Fruit fly (Drosophila melanogaster) whole organism, adult: ENCODE results near the gene CG17404.

ENCODE experiments used
- CG11617 ChIP-seq: fragments of 200-800 bp; sonication (Bioruptor generic); optimal IDR thresholded peaks from 2 replicates; lab custom pipeline; 2017; ENCODE audit warnings: mild to moderate bottlenecking, missing biosample characterization, missing genetic modification reagents, missing genetic modification characterization
- CG12768 ChIP-seq: fragments of 200-800 bp; sonication (Bioruptor generic); optimal IDR thresholded peaks from 2 replicates; lab custom pipeline; 2017; ENCODE audit warnings: missing biosample characterization, missing genetic modification characterization, mild to moderate bottlenecking, moderate library complexity, missing genetic modification reagents
- CG14711 ChIP-seq: fragments of 200-800 bp; sonication (Bioruptor generic); optimal IDR thresholded peaks from 2 replicates; lab custom pipeline; 2018; ENCODE audit warnings: missing biosample characterization, mild to moderate bottlenecking, missing genetic modification characterization, moderate library complexity
- CG1620 ChIP-seq: fragments of 200-800 bp; sonication (Bioruptor generic); optimal IDR thresholded peaks from 2 replicates; lab custom pipeline; 2016; ENCODE audit warnings: missing biosample characterization, missing genetic modification characterization
- CG7045 ChIP-seq: fragments of 200-800 bp; sonication (Bioruptor generic); optimal IDR thresholded peaks from 2 replicates; lab custom pipeline; 2017; ENCODE audit warnings: missing biosample characterization, mild to moderate bottlenecking, missing genetic modification characterization
- Mnt ChIP-seq: fragments of 200-800 bp; sonication (Bioruptor generic); optimal IDR thresholded peaks from 2 replicates; lab custom pipeline; 2016; ENCODE audit warnings: missing biosample characterization, mild to moderate bottlenecking, missing genetic modification characterization
- cic ChIP-seq: fragments of 200-800 bp; sonication (Bioruptor generic); optimal IDR thresholded peaks from 2 replicates; lab custom pipeline; 2017; ENCODE audit warnings: missing biosample characterization, mild to moderate bottlenecking, missing genetic modification characterization, moderate library complexity
- kay ChIP-seq: fragments of 200-800 bp; sonication (Bioruptor generic); peaks from one replicate; lab custom pipeline; 2016; ENCODE audit warnings: missing biosample characterization, missing genetic modification characterization, borderline replicate concordance
- pad ChIP-seq: fragments of 200-800 bp; sonication (Bioruptor generic); optimal IDR thresholded peaks from 3 replicates; lab custom pipeline; 2017; ENCODE audit warnings: missing biosample characterization, missing genetic modification characterization, mild to moderate bottlenecking, moderate library complexity, missing genetic modification reagents

DNA sequence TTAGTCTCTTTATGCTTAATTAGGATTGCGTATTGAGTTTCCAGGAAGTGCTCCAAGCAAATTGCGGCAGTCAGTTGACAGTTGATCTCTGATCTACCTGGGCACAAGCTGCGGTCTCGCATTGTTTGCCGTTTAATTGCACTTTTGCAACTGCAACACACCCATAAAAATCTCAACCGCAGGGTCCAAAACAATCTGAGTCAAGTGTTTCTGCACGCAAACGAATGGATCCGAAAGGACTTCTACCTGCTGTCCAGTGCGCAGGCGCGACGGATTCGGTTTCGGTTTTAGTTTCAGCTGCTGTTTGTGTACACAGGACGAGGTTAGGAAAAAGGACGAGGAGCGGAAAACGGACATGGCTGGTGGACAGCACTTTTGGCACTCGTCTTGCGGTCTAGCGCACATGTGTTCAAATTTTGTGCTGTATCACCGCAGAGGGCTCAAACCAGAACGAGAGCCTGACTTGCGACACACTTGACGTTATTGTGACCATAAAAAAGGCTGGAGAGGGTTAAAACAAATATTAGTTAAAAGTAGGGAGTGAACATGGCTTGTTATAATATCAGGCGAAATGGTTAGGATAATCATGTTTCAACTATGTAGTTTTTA, 27.7 kb upstream of the CG17404 start:
- TF ChIP-seq CG1620 (GFP tag; lab: Kevin White, UChicago) (no peak), cic (GFP tag; lab: Kevin White, UChicago) (no peak), CG7045 (GFP tag; lab: Kevin White, UChicago) (no peak), kay (GFP tag; lab: Kevin White, UChicago) (no peak), pad (GFP tag; lab: Kevin White, UChicago) (no peak), CG12768 (GFP tag; lab: Kevin White, UChicago) (no peak), CG14711 (tag; lab: Kevin White, UChicago) (no peak), Mnt (GFP tag; lab: Kevin White, UChicago) (no peak), CG11617 (no peak)
